Fruit fly (Drosophila melanogaster) whole organism, pupa: ENCODE results near the gene CG13373.

Source experiments
- CG10348 ChIP-seq: fragments of 200-800 bp; sonication (Bioruptor generic); IDR thresholded peaks from 2 replicates; pipeline ENCODE4 v1.3.6; 2022; ENCODE audit warnings: missing biosample characterization, missing genetic modification characterization
- CG12605 ChIP-seq: fragments of 200-800 bp; sonication (Bioruptor generic); IDR thresholded peaks from 2 replicates; pipeline ENCODE4 v1.3.6; 2022; ENCODE audit warnings: missing biosample characterization, missing genetic modification characterization
- CG13204 ChIP-seq: fragments of 200-800 bp; sonication (Bioruptor generic); optimal IDR thresholded peaks from 2 replicates; lab custom pipeline; 2018; ENCODE audit warnings: missing biosample characterization, mild to moderate bottlenecking, missing genetic modification characterization, moderate library complexity
- CG14655 ChIP-seq: fragments of 200-800 bp; sonication (Bioruptor generic); optimal IDR thresholded peaks from 3 replicates; lab custom pipeline; 2017; ENCODE audit warnings: mild to moderate bottlenecking, missing biosample characterization, missing genetic modification reagents, missing genetic modification characterization
- CG15710 ChIP-seq: fragments of 200-800 bp; sonication (Bioruptor generic); optimal IDR thresholded peaks from 2 replicates; lab custom pipeline; 2018; ENCODE audit warnings: missing biosample characterization, mild to moderate bottlenecking, missing genetic modification characterization, moderate library complexity
- CG32121 ChIP-seq: fragments of 200-800 bp; sonication (Bioruptor generic); IDR thresholded peaks from 2 replicates; pipeline ENCODE4 v1.3.6; 2022; ENCODE audit warnings: missing biosample characterization, missing genetic modification characterization
- CG34367 ChIP-seq: fragments of 200-800 bp; sonication (Bioruptor generic); optimal IDR thresholded peaks from 2 replicates; lab custom pipeline; 2018; ENCODE audit warnings: missing biosample characterization, mild to moderate bottlenecking, missing genetic modification characterization
- CG8159 ChIP-seq: fragments of 200-800 bp; sonication (Bioruptor generic); optimal IDR thresholded peaks from 3 replicates; lab custom pipeline; 2018; ENCODE audit warnings: missing biosample characterization, mild to moderate bottlenecking, missing genetic modification characterization, moderate library complexity
- D1 ChIP-seq: fragments of 200-800 bp; sonication (Bioruptor generic); optimal IDR thresholded peaks from 2 replicates; lab custom pipeline; 2018; ENCODE audit warnings: missing biosample characterization, mild to moderate bottlenecking, missing genetic modification characterization, moderate library complexity

dm6 chrX:526479-527071 lies 49.8 kb downstream of the CG13373 start:
- TF ChIP-seq CG10348 (GFP tag; lab: Robert Waterston, UW) (no peak), CG13204 (GFP tag; lab: Kevin White, UChicago) (no peak), CG12605 (GFP tag; lab: Robert Waterston, UW) (no peak), CG32121 (no peak), CG15710 (tag; lab: Kevin White, UChicago) (no peak), CG14655 (GFP tag; lab: Kevin White, UChicago) (no peak), D1 (tag; lab: Kevin White, UChicago) (no peak), CG34367 (tag; lab: Kevin White, UChicago) (no peak), CG8159 (tag; lab: Kevin White, UChicago) (no peak)
